Fruit fly (Drosophila melanogaster): ENCODE data around the gene eRF3.

Gene eRF3

dm6 chr2L:12465164-12466011 is 31.1 kb downstream of the eRF3 start:
- TF ChIP-seq CTCF (optimal IDR thresholded peaks at IDR 0.05) (no peak), CG8478 (optimal IDR thresholded peaks at IDR 0.05) (no peak)

dm6 chr2L:12466506-12467043 is 32.3 kb downstream of the eRF3 start:
- no peak for TF ChIP-seq CTCF (optimal IDR thresholded peaks at IDR 0.05)
- TF ChIP-seq CG8478 (optimal IDR thresholded peaks at IDR 0.05): no peak

dm6 chr2L:12467673-12468072 is 33.4 kb downstream of the eRF3 start:
- TF ChIP-seq CG8478 (optimal IDR thresholded peaks at IDR 0.05) (no peak), CTCF (optimal IDR thresholded peaks at IDR 0.05) (no peak)

dm6 chr2L:12468813-12469212 is 34.6 kb downstream of the eRF3 start:
- TF ChIP-seq CTCF (optimal IDR thresholded peaks at IDR 0.05) (no peak), CG8478 (optimal IDR thresholded peaks at IDR 0.05) (no peak)

dm6 chr2L:12469235-12469634 is 35.0 kb downstream of the eRF3 start:
- TF ChIP-seq CG8478 (optimal IDR thresholded peaks at IDR 0.05): no peak
- TF ChIP-seq CTCF (optimal IDR thresholded peaks at IDR 0.05): no peak

- TF ChIP-seq CTCF (optimal IDR thresholded peaks at IDR 0.05): no peak
- TF ChIP-seq CG8478 (optimal IDR thresholded peaks at IDR 0.05): no peak
These were observed 37.7 kb downstream of the eRF3 start for dm6 chr2L:12471937-12472336.

dm6 chr2L:12472988-12473387 is 38.7 kb downstream of the eRF3 start:
- no peak for TF ChIP-seq CTCF (optimal IDR thresholded peaks at IDR 0.05)
- TF ChIP-seq CG8478 (optimal IDR thresholded peaks at IDR 0.05): no peak

- no peak for TF ChIP-seq CG8478 (optimal IDR thresholded peaks at IDR 0.05)
- no peak for TF ChIP-seq CTCF (optimal IDR thresholded peaks at IDR 0.05)
These were observed 39.3 kb downstream of the eRF3 start for dm6 chr2L:12473583-12473982.

- no peak for TF ChIP-seq CTCF (optimal IDR thresholded peaks at IDR 0.05)
- TF ChIP-seq CG8478 (optimal IDR thresholded peaks at IDR 0.05): no peak
These were observed 40.1 kb downstream of the eRF3 start for dm6 chr2L:12474212-12474891.

- TF ChIP-seq CG8478 (optimal IDR thresholded peaks at IDR 0.05) (no peak), CTCF (optimal IDR thresholded peaks at IDR 0.05) (no peak)
These were observed 41.1 kb downstream of the eRF3 start for dm6 chr2L:12475308-12475707.

dm6 chr2L:12476115-12476514 is 41.9 kb downstream of the eRF3 start:
- TF ChIP-seq CG8478 (optimal IDR thresholded peaks at IDR 0.05): no peak
- no peak for TF ChIP-seq CTCF (optimal IDR thresholded peaks at IDR 0.05)

dm6 chr2L:12478494-12478893 is 44.2 kb downstream of the eRF3 start:
- TF ChIP-seq CTCF (optimal IDR thresholded peaks at IDR 0.05) (no peak), CG8478 (optimal IDR thresholded peaks at IDR 0.05) (no peak)

- TF ChIP-seq CG8478 (optimal IDR thresholded peaks at IDR 0.05): no peak
- no peak for TF ChIP-seq CTCF (optimal IDR thresholded peaks at IDR 0.05)
These were observed 45.7 kb downstream of the eRF3 start for dm6 chr2L:12479994-12480393.

dm6 chr2L:12480846-12481245 is 46.6 kb downstream of the eRF3 start:
- no peak for TF ChIP-seq CTCF (optimal IDR thresholded peaks at IDR 0.05)
- TF ChIP-seq CG8478 (optimal IDR thresholded peaks at IDR 0.05): no peak

dm6 chr2L:12481758-12482157 is 47.5 kb downstream of the eRF3 start:
- no peak for TF ChIP-seq CG8478 (optimal IDR thresholded peaks at IDR 0.05)
- TF ChIP-seq CTCF (optimal IDR thresholded peaks at IDR 0.05): no peak

All from S2 (cell line).